Fruit fly (Drosophila melanogaster) whole organism, embryonic: ENCODE results near the gene Tim17b1.

ENCODE experiments used
- Atf6 ChIP-seq: fragments of 200-800 bp; sonication (Bioruptor generic); IDR thresholded peaks from 2 replicates; pipeline ENCODE4 v1.3.6; 2022; ENCODE audit warnings: missing biosample characterization, missing genetic modification characterization
- Awh ChIP-seq: fragments of 200-800 bp; sonication (Bioruptor generic); IDR thresholded peaks from 2 replicates; pipeline ENCODE4, ENCODE4 v1.3.6; 2022; ENCODE audit warnings: missing biosample characterization, missing genetic modification characterization
- B-H1 ChIP-seq: fragments of 200-800 bp; sonication (Bioruptor generic); IDR thresholded peaks from 3 replicates; pipeline ENCODE4 v1.3.6; 2022; ENCODE audit warnings: missing biosample characterization, missing genetic modification characterization
- BtbVII ChIP-seq: fragments of 200-800 bp; sonication (Bioruptor generic); optimal IDR thresholded peaks from 3 replicates; lab custom pipeline; 2017; ENCODE audit warnings: missing biosample characterization, mild to moderate bottlenecking, missing genetic modification characterization
- CG10543 ChIP-seq: fragments of 200-800 bp; sonication (Bioruptor generic); optimal IDR thresholded peaks from 3 replicates; lab custom pipeline; 2017; ENCODE audit warnings: missing biosample characterization, mild to moderate bottlenecking, missing genetic modification characterization, moderate library complexity
- CG11085 ChIP-seq: fragments of 200-800 bp; sonication (Bioruptor generic); IDR thresholded peaks from 2 replicates; pipeline ENCODE4 v1.3.6; 2022; ENCODE audit warnings: missing biosample characterization, missing genetic modification characterization
- CG12659 ChIP-seq: fragments of 200-800 bp; sonication (Bioruptor generic); optimal IDR thresholded peaks from 3 replicates; lab custom pipeline; 2017; ENCODE audit warnings: mild to moderate bottlenecking, missing biosample characterization, missing genetic modification reagents, missing genetic modification characterization
- CG13296 ChIP-seq: fragments of 200-800 bp; sonication (Bioruptor generic); optimal IDR thresholded peaks from 3 replicates; lab custom pipeline; 2018; ENCODE audit warnings: missing biosample characterization, mild to moderate bottlenecking, missing genetic modification characterization
- CG13894 ChIP-seq: fragments of 200-800 bp; sonication (Bioruptor generic); optimal IDR thresholded peaks from 3 replicates; lab custom pipeline; 2018; ENCODE audit warnings: missing biosample characterization, mild to moderate bottlenecking, missing genetic modification characterization, moderate library complexity
- CG15514 ChIP-seq: fragments of 200-800 bp; sonication (Bioruptor generic); optimal IDR thresholded peaks from 3 replicates; lab custom pipeline; 2017; ENCODE audit warnings: missing biosample characterization, missing genetic modification characterization, mild to moderate bottlenecking, moderate library complexity, missing genetic modification reagents
- CG15696 ChIP-seq: fragments of 200-800 bp; sonication (Bioruptor generic); optimal IDR thresholded peaks from 2 replicates; lab custom pipeline; 2019; ENCODE audit warnings: missing biosample characterization, mild to moderate bottlenecking, missing genetic modification characterization, moderate library complexity
- CG3281 ChIP-seq: fragments of 200-800 bp; sonication (Bioruptor generic); optimal IDR thresholded peaks from 3 replicates; lab custom pipeline; 2017; ENCODE audit warnings: missing biosample characterization, mild to moderate bottlenecking, missing genetic modification characterization
- CG33557 ChIP-seq: fragments of 200-800 bp; sonication (Bioruptor generic); optimal IDR thresholded peaks from 2 replicates; lab custom pipeline; 2019; ENCODE audit warnings: missing biosample characterization, mild to moderate bottlenecking, missing genetic modification characterization, moderate library complexity
- CG34376 ChIP-seq: fragments of 200-800 bp; sonication (Bioruptor generic); optimal IDR thresholded peaks from 2 replicates; lab custom pipeline; 2018; ENCODE audit warnings: missing biosample characterization, mild to moderate bottlenecking, missing genetic modification characterization
- CG6854 ChIP-seq: fragments of 200-800 bp; sonication (Bioruptor generic); optimal IDR thresholded peaks from 3 replicates; lab custom pipeline; 2017; ENCODE audit warnings: missing biosample characterization, mild to moderate bottlenecking, missing genetic modification characterization
- CG7928 ChIP-seq: fragments of 200-800 bp; sonication (Bioruptor generic); optimal IDR thresholded peaks from 2 replicates; lab custom pipeline; 2017; ENCODE audit warnings: missing biosample characterization, mild to moderate bottlenecking, missing genetic modification characterization
- CG9609 ChIP-seq: fragments of 200-800 bp; sonication (Bioruptor generic); optimal IDR thresholded peaks from 3 replicates; lab custom pipeline; 2016; ENCODE audit warnings: missing biosample characterization, missing genetic modification characterization
- CG9727 ChIP-seq: fragments of 200-800 bp; sonication (Bioruptor generic); optimal IDR thresholded peaks from 3 replicates; lab custom pipeline; 2017; ENCODE audit warnings: missing biosample characterization, mild to moderate bottlenecking, missing genetic modification characterization
- CHES-1-like ChIP-seq: fragments of 200-800 bp; sonication (Bioruptor generic); optimal IDR thresholded peaks from 2 replicates; lab custom pipeline; 2016; ENCODE audit warnings: missing biosample characterization, missing genetic modification characterization
- Dbx ChIP-seq: fragments of 200-800 bp; sonication (Bioruptor generic); IDR thresholded peaks from 3 replicates; pipeline ENCODE4 v1.3.6; 2022; ENCODE audit warnings: missing biosample characterization, missing genetic modification characterization
- Eip74EF ChIP-seq, 2 experiments: fragments of 200-800 bp in 1 of 2; fragments of >200 bp in 1 of 2; sonication (Bioruptor generic) in 1 of 2; optimal IDR thresholded peaks; 2 replicates each; lab custom pipeline; 2017 to 2019; ENCODE audit warnings: missing biosample characterization in 2 of 2, missing genetic modification characterization in 2 of 2, mild to moderate bottlenecking in 1 of 2, moderate library complexity in 1 of 2
- Med ChIP-seq: fragments of 200-800 bp; sonication (Bioruptor generic); peaks from one replicate; lab custom pipeline; 2016; ENCODE audit warnings: missing biosample characterization, missing genetic modification characterization, mild to moderate bottlenecking, inconsistent platforms, moderate library complexity
- Meics ChIP-seq: fragments of 200-800 bp; sonication (Bioruptor generic); optimal IDR thresholded peaks from 2 replicates; lab custom pipeline; 2017; ENCODE audit warnings: missing biosample characterization, mild to moderate bottlenecking, missing genetic modification characterization
- NFAT ChIP-seq: fragments of 200-800 bp; sonication (Bioruptor generic); IDR thresholded peaks from 2 replicates; pipeline ENCODE4 v1.3.6; 2022; ENCODE audit warnings: missing biosample characterization, missing genetic modification characterization
- PHDP ChIP-seq: fragments of 200-800 bp; sonication (Bioruptor generic); optimal IDR thresholded peaks from 3 replicates; lab custom pipeline; 2018; ENCODE audit warnings: missing biosample characterization, mild to moderate bottlenecking, missing genetic modification characterization, moderate library complexity
- Sox100B ChIP-seq: fragments of 200-800 bp; sonication (Bioruptor generic); optimal IDR thresholded peaks from 3 replicates; lab custom pipeline; 2018; ENCODE audit warnings: missing biosample characterization, mild to moderate bottlenecking, missing genetic modification characterization
- bbx ChIP-seq: fragments of 200-800 bp; sonication (Bioruptor generic); IDR thresholded peaks from 2 replicates; pipeline ENCODE4 v1.3.6; 2022; ENCODE audit warnings: missing biosample characterization, missing genetic modification characterization; ENCODE audit not compliant: partially characterized antibody
- caup ChIP-seq: fragments of 200-800 bp; sonication (Bioruptor generic); optimal IDR thresholded peaks from 3 replicates; lab custom pipeline; 2017; ENCODE audit warnings: missing biosample characterization, mild to moderate bottlenecking, missing genetic modification characterization, moderate library complexity; ENCODE audit not compliant: severe bottlenecking
- cg ChIP-seq: fragments of 200-800 bp; sonication (Bioruptor generic); optimal IDR thresholded peaks from 3 replicates; lab custom pipeline; 2019; ENCODE audit warnings: missing biosample characterization, mild to moderate bottlenecking, missing genetic modification characterization, moderate library complexity
- cwo ChIP-seq: fragments of 200-800 bp; sonication (Bioruptor generic); optimal IDR thresholded peaks from 3 replicates; lab custom pipeline; 2017; ENCODE audit warnings: missing biosample characterization, missing genetic modification characterization, mild to moderate bottlenecking, moderate library complexity, missing genetic modification reagents
- dm ChIP-seq: fragments of 200-800 bp; sonication (Bioruptor generic); optimal IDR thresholded peaks from 3 replicates; lab custom pipeline; 2016; ENCODE audit warnings: missing biosample characterization, missing genetic modification characterization
- exex ChIP-seq: fragments of 200-800 bp; sonication (Bioruptor generic); optimal IDR thresholded peaks from 4 replicates; lab custom pipeline; 2018; ENCODE audit warnings: missing biosample characterization, mild to moderate bottlenecking, missing genetic modification characterization, moderate library complexity
- ham ChIP-seq: fragments of 200-800 bp; sonication (Bioruptor generic); IDR thresholded peaks from 2 replicates; pipeline ENCODE4 v1.3.6; 2022; ENCODE audit warnings: missing biosample characterization, missing genetic modification characterization
- lab ChIP-seq: fragments of 200-800 bp; sonication (Bioruptor generic); optimal IDR thresholded peaks from 3 replicates; lab custom pipeline; 2017; ENCODE audit warnings: missing biosample characterization, missing genetic modification characterization, mild to moderate bottlenecking, moderate library complexity, missing genetic modification reagents
- lbe ChIP-seq: fragments of 200-800 bp; sonication (Bioruptor generic); optimal IDR thresholded peaks from 2 replicates; lab custom pipeline; 2016; ENCODE audit warnings: missing biosample characterization, mild to moderate bottlenecking, missing genetic modification characterization
- p53 ChIP-seq: fragments of 200-800 bp; sonication (Bioruptor generic); optimal IDR thresholded peaks from 2 replicates; lab custom pipeline; 2016; ENCODE audit warnings: missing biosample characterization, missing genetic modification characterization
- schlank ChIP-seq: fragments of 200-800 bp; sonication (Bioruptor generic); optimal IDR thresholded peaks from 2 replicates; lab custom pipeline; 2018; ENCODE audit warnings: missing biosample characterization, mild to moderate bottlenecking, missing genetic modification characterization
- sens ChIP-seq: fragments of 200-800 bp; sonication (Bioruptor generic); peaks from one replicate; lab custom pipeline; 2016; ENCODE audit warnings: missing biosample characterization, missing genetic modification characterization
- sob ChIP-seq: fragments of 200-800 bp; sonication (Bioruptor generic); IDR thresholded peaks from 2 replicates; pipeline ENCODE4 v1.3.6; 2022; ENCODE audit warnings: missing biosample characterization, missing genetic modification characterization
- z ChIP-seq: fragments of 200-800 bp; sonication (Bioruptor generic); IDR thresholded peaks from 3 replicates; pipeline ENCODE4 v1.3.6; 2022; ENCODE audit warnings: missing biosample characterization, missing genetic modification characterization

The Tim17b1 gene

dm6 chr3R:5301905-5302304 is 2.0 kb downstream of the Tim17b1 start (continued):
- TF ChIP-seq Meics (GFP tag; lab: Kevin White, UChicago) (peak; percentile 59), CG7928 (no peak), BtbVII (GFP tag; lab: Kevin White, UChicago) (peak; percentile 29), schlank (tag; lab: Kevin White, UChicago) (peak; percentile 36), lab (peak; percentile 78), CG9609 (GFP tag; lab: Kevin White, UChicago) (no peak), exex (peak; percentile 3), sob (GFP tag; lab: Robert Waterston, UW) (peak; percentile 41; the same call in 1 of the 2 replicates), CG12659 (GFP tag; lab: Kevin White, UChicago) (peak; percentile 15), B-H1 (GFP tag; lab: Robert Waterston, UW) (no peak), cg (no peak), CG15696 (tag; lab: Kevin White, UChicago) (no peak), CG33557 (GFP tag; lab: Kevin White, UChicago) (no peak), ham (GFP tag; lab: Robert Waterston, UW) (no peak), CG10543 (GFP tag; lab: Kevin White, UChicago) (peak; percentile 7), dm (GFP tag; lab: Kevin White, UChicago) (no peak), z (no peak), CG3281 (peak; percentile 51), CG13296 (peak; percentile 31), cwo (peak; percentile 18), caup (GFP tag; lab: Kevin White, UChicago) (peak; percentile 51), CG13894 (tag; lab: Kevin White, UChicago) (peak; percentile 15), CG34376 (GFP tag; lab: Kevin White, UChicago) (peak; percentile 64), PHDP (tag; lab: Kevin White, UChicago) (peak; percentile 21), Atf6 (GFP tag; lab: Robert Waterston, UW) (peak; percentile 44; the same call in 1 of the 2 replicates), CG11085 (no peak), Dbx (GFP tag; lab: Robert Waterston, UW) (peak; percentile 59; the same call in 1 of the 3 replicates), CHES-1-like (GFP tag; lab: Kevin White, UChicago) (no peak), NFAT (GFP tag; lab: Robert Waterston, UW) (0 out of 2 replicates have a peak, but pooled peaks have one; percentile 29), Med (GFP tag; lab: Kevin White, UChicago) (peak; percentile 57), Sox100B (GFP tag; lab: Kevin White, UChicago) (no peak), CG15514 (GFP tag; lab: Kevin White, UChicago) (peak; percentile 43), Awh (GFP tag; lab: Robert Waterston, UW) (no peak), lbe (GFP tag; lab: Kevin White, UChicago) (peak; percentile 22), p53 (GFP tag; lab: Kevin White, UChicago) (no peak), bbx (GFP tag; lab: Robert Waterston, UW) (no peak), sens (GFP tag; lab: Kevin White, UChicago) (peak; percentile 14), CG9727 (GFP tag; lab: Kevin White, UChicago) (peak; percentile 34), Eip74EF (GFP tag; optimal IDR thresholded peaks at IDR 0.05; lab: Kevin White, UChicago) (no peak), CG6854 (GFP tag; lab: Kevin White, UChicago) (peak; percentile 8)
- TF ChIP-seq, all 482 proteins: peak for 37
